Worm (Caenorhabditis elegans) whole organism, mixed stage, embryonic: ENCODE measurements around the gene sri-40.

Experiments
- lin-13 ChIP-seq: fragments of 150-350 bp; optimal IDR thresholded peaks from 2 replicates; lab custom pipeline; 2014; ENCODE audit warnings: missing biosample characterization, missing genetic modification characterization
- mep-1 ChIP-seq: fragments of 150-350 bp; optimal IDR thresholded peaks from 2 replicates; lab custom pipeline; 2017; ENCODE audit warnings: missing biosample characterization, missing genetic modification reagents, missing genetic modification characterization, inconsistent platforms
- nhr-76 ChIP-seq: sonication (generic microtip); optimal IDR thresholded peaks from 2 replicates; lab custom pipeline; 2017; ENCODE audit warnings: missing biosample characterization, missing genetic modification characterization
- sptf-1 ChIP-seq: sonication (generic microtip); optimal IDR thresholded peaks from 2 replicates; lab custom pipeline; 2017; ENCODE audit warnings: mild to moderate bottlenecking, missing genetic modification characterization, moderate library complexity, missing compliant biosample characterization
- unc-39 ChIP-seq: fragments of 150-350 bp; optimal IDR thresholded peaks from 2 replicates; lab custom pipeline; 2014; ENCODE audit warnings: missing biosample characterization, missing genetic modification characterization
- ztf-11 ChIP-seq: fragments of 150-350 bp; optimal IDR thresholded peaks from 2 replicates; lab custom pipeline; 2014; ENCODE audit warnings: missing biosample characterization, missing genetic modification characterization

DNA sequence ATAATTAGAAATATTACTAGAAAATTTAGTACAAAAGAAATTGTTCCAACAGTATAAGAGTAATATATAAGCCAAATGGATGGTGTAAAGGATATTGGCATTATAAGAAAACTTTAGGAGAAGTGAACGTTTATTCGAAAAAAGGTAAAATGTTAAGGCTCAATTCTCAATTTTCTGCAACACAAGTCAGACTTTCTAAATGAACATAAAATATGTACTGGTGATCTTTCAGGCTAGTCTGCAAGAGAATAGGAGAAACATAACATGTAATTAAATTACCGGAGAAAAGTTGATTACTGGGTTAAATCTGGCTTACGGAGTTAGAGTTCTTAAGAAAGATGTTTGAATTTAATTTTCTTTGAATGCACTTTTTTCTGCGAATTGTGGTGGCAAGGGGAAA lies 21.0 kb upstream of the sri-40 start, which contains the start of gene sri-33:
- TF ChIP-seq nhr-76 (tag; lab: Kevin White, UChicago): no peak
- TF ChIP-seq lin-13 (tag; lab: Kevin White, UChicago): no peak
- TF ChIP-seq mep-1 (tag; lab: Kevin White, UChicago): no peak
- TF ChIP-seq sptf-1 (tag; lab: Kevin White, UChicago): no peak
- no peak for TF ChIP-seq unc-39 (tag; lab: Kevin White, UChicago)
- no peak for TF ChIP-seq ztf-11 (tag; lab: Kevin White, UChicago)
